Fruit fly (Drosophila melanogaster): ENCODE data around the gene mthl15.
A peak's percentile ranks its signal among the peaks of the same experiment; 100 is the strongest.

The mthl15 gene

DNA sequence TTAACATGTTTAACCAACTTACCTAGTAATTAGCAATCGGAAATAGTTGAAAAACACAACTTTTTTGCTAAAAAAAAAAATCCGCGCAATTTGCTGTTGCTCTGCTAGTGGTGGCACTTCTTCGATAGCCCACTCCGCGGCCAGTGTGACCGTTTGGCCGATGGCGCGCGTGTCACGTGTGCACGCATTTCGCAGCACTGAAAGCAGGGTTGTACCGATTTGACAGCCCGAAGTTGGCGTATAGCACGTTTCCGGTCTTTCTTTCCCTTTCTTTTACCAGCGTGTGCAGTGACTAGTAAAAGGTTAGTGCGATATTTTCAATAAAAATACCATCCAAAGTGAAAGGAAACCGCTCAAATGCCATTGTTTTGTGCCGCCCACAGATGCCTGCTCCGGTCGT lies 37.3 kb downstream of the mthl15 start, which contains the start of the genes Ripalpha and RpL7:
TSS of gene Ripalpha (minus strand) at position 128 of the 400 bp plus-strand sequence.
TSS of gene RpL7 (plus strand) at position 158 of the 400 bp plus-strand sequence.
- TF ChIP-seq D19B (GFP tag; optimal IDR thresholded peaks at IDR 0.05) (peak; percentile 91), CG3281 (GFP tag; optimal IDR thresholded peaks at IDR 0.05) (peak; percentile 98), Adf1 (GFP tag; IDR thresholded peaks at IDR 0.05) (peak; percentile 86), vfl (GFP tag; optimal IDR thresholded peaks at IDR 0.05) (peak; percentile 97), CG17359 (tag; optimal IDR thresholded peaks at IDR 0.05) (peak; percentile 96), lola (GFP tag; optimal IDR thresholded peaks at IDR 0.05) (peak in 1 of 3 experiments; percentile 78), CG14014 (GFP tag; IDR thresholded peaks at IDR 0.05) (peak; percentile 96), trem (tag; optimal IDR thresholded peaks at IDR 0.05) (peak; percentile 91), Bgb (GFP tag; IDR thresholded peaks at IDR 0.05; ENCODE audit: partially characterized antibody) (peak; percentile 98), eve (GFP tag; optimal IDR thresholded peaks at IDR 0.05) (no peak), kay (GFP tag; optimal IDR thresholded peaks at IDR 0.05) (peak; percentile 92), knrl (GFP tag; IDR thresholded peaks at IDR 0.05; ENCODE audit: partially characterized antibody) (peak; percentile 94), CG10959 (GFP tag; IDR thresholded peaks at IDR 0.05) (peak; percentile 93), E2f2 (GFP tag; IDR thresholded peaks at IDR 0.05) (peak; percentile 89), HHEX (GFP tag; optimal IDR thresholded peaks at IDR 0.05) (peak; percentile 99), PHDP (tag; optimal IDR thresholded peaks at IDR 0.05) (peak; percentile 96), CG42726 (GFP tag; IDR thresholded peaks at IDR 0.05; ENCODE audit: partially characterized antibody) (peak; percentile 99), CG15696 (tag; optimal IDR thresholded peaks at IDR 0.05) (peak; percentile 79), CG14050 (GFP tag; IDR thresholded peaks at IDR 0.05) (peak; percentile 95), CG7987 (GFP tag; optimal IDR thresholded peaks at IDR 0.05) (peak; percentile 100), CG10366 (GFP tag; IDR thresholded peaks at IDR 0.05) (peak; percentile 96), NK7.1 (GFP tag; optimal IDR thresholded peaks at IDR 0.05) (peak; percentile 95), dmrt99B (tag; optimal IDR thresholded peaks at IDR 0.05) (peak; percentile 84), MESR4 (GFP tag; optimal IDR thresholded peaks at IDR 0.05) (peak; percentile 100), bcd (GFP tag; optimal IDR thresholded peaks at IDR 0.05) (peak; percentile 100), CG12744 (GFP tag; optimal IDR thresholded peaks at IDR 0.05) (peak; percentile 97), CkIIα-i1 (GFP tag; IDR thresholded peaks at IDR 0.05) (peak; percentile 83; the same call in 1 of the 2 replicates), sob (GFP tag; IDR thresholded peaks at IDR 0.05) (peak; percentile 99), CG16779 (GFP tag; IDR thresholded peaks at IDR 0.05) (peak; percentile 97), sug (tag; optimal IDR thresholded peaks at IDR 0.05) (peak; percentile 92), Sox100B (GFP tag; optimal IDR thresholded peaks at IDR 0.05) (peak; percentile 88), insv (GFP tag; optimal IDR thresholded peaks at IDR 0.05) (peak in 1 of 2 experiments; percentile 87), salm (tag; optimal IDR thresholded peaks at IDR 0.05) (peak; percentile 92), ssp (GFP tag; IDR thresholded peaks at IDR 0.05) (peak; percentile 88), mld (GFP tag; IDR thresholded peaks at IDR 0.05; ENCODE audit: partially characterized antibody) (peak; percentile 74; the same call in 2 of the 3 replicates), grau (tag; optimal IDR thresholded peaks at IDR 0.05) (peak; percentile 88), CG11695 (GFP tag; IDR thresholded peaks at IDR 0.05) (peak; percentile 90), Hmr (GFP tag; optimal IDR thresholded peaks at IDR 0.05) (peak; percentile 100), CG9437 (GFP tag; optimal IDR thresholded peaks at IDR 0.05) (peak; percentile 88), CG8924 (tag; optimal IDR thresholded peaks at IDR 0.05) (peak; percentile 89), fd3F (GFP tag; optimal IDR thresholded peaks at IDR 0.05) (peak; percentile 93), Dp (GFP tag; optimal IDR thresholded peaks at IDR 0.05) (peak; percentile 78), H2.0 (GFP tag; IDR thresholded peaks at IDR 0.05) (peak; percentile 94), CG2116 (GFP tag; optimal IDR thresholded peaks at IDR 0.05) (peak; percentile 100), CG34422 (GFP tag; IDR thresholded peaks at IDR 0.05) (peak; percentile 98), CG4707 (GFP tag; optimal IDR thresholded peaks at IDR 0.05) (peak; percentile 94), CG1024 (GFP tag; IDR thresholded peaks at IDR 0.05) (peak; percentile 94), CG32532 (GFP tag; IDR thresholded peaks at IDR 0.05) (peak; percentile 98), mam (GFP tag; optimal IDR thresholded peaks at IDR 0.05) (peak; percentile 94), gt (GFP tag; IDR thresholded peaks at IDR 0.05) (peak; percentile 87)

All from whole organism, embryonic.